Fruit fly (Drosophila melanogaster) whole organism, embryonic: ENCODE results near the gene Pp1-87B.

Source experiments
- Adf1 ChIP-seq: fragments of 200-800 bp; sonication (Bioruptor generic); IDR thresholded peaks from 2 replicates; pipeline ENCODE4 v1.3.6; 2022; ENCODE audit warnings: missing biosample characterization, missing genetic modification characterization
- Aef1 ChIP-seq: fragments of 200-800 bp; sonication (Bioruptor generic); IDR thresholded peaks from 3 replicates; pipeline ENCODE4 v1.3.6; 2022; ENCODE audit warnings: missing biosample characterization, missing genetic modification characterization
- BEAF-32 ChIP-seq: fragments of 200-800 bp; sonication (Bioruptor generic); optimal IDR thresholded peaks from 3 replicates; lab custom pipeline; 2017; ENCODE audit warnings: missing biosample characterization, missing genetic modification characterization, mild to moderate bottlenecking, moderate library complexity, missing genetic modification reagents
- BtbVII ChIP-seq: fragments of 200-800 bp; sonication (Bioruptor generic); optimal IDR thresholded peaks from 3 replicates; lab custom pipeline; 2017; ENCODE audit warnings: missing biosample characterization, mild to moderate bottlenecking, missing genetic modification characterization
- CG10209 ChIP-seq: fragments of 200-800 bp; sonication (Bioruptor generic); optimal IDR thresholded peaks from 3 replicates; lab custom pipeline; 2017; ENCODE audit warnings: missing biosample characterization, mild to moderate bottlenecking, missing genetic modification characterization, missing genetic modification reagents
- CG11560 ChIP-seq: fragments of 200-800 bp; sonication (Bioruptor generic); IDR thresholded peaks from 3 replicates; pipeline ENCODE4 v1.3.6; 2022; ENCODE audit warnings: missing biosample characterization, missing genetic modification characterization
- CG12104 ChIP-seq: fragments of 200-800 bp; sonication (Bioruptor generic); optimal IDR thresholded peaks from 3 replicates; lab custom pipeline; 2016; ENCODE audit warnings: missing biosample characterization, missing genetic modification characterization
- CG12659 ChIP-seq: fragments of 200-800 bp; sonication (Bioruptor generic); optimal IDR thresholded peaks from 3 replicates; lab custom pipeline; 2017; ENCODE audit warnings: mild to moderate bottlenecking, missing biosample characterization, missing genetic modification reagents, missing genetic modification characterization
- CG13424 ChIP-seq: fragments of 200-800 bp; sonication (Bioruptor generic); optimal IDR thresholded peaks from 2 replicates; lab custom pipeline; 2019; ENCODE audit warnings: missing biosample characterization, mild to moderate bottlenecking, missing genetic modification characterization, moderate library complexity
- CG13775 ChIP-seq: fragments of 200-800 bp; sonication (Bioruptor generic); optimal IDR thresholded peaks from 3 replicates; lab custom pipeline; 2017; ENCODE audit warnings: missing biosample characterization, mild to moderate bottlenecking, missing genetic modification characterization
- CG17802 ChIP-seq: fragments of 200-800 bp; sonication (Bioruptor generic); optimal IDR thresholded peaks from 2 replicates; lab custom pipeline; 2018; ENCODE audit warnings: missing biosample characterization, mild to moderate bottlenecking, missing genetic modification characterization, moderate library complexity
- CG2889 ChIP-seq: fragments of 200-800 bp; sonication (Bioruptor generic); IDR thresholded peaks from 3 replicates; pipeline ENCODE4 v1.3.6; 2022; ENCODE audit warnings: missing biosample characterization, missing genetic modification characterization
- CG31388 ChIP-seq: fragments of 200-800 bp; sonication (Bioruptor generic); optimal IDR thresholded peaks from 2 replicates; lab custom pipeline; 2016; ENCODE audit warnings: missing biosample characterization, missing genetic modification characterization
- CG3726 ChIP-seq: fragments of 200-800 bp; sonication (Bioruptor generic); IDR thresholded peaks from 3 replicates; pipeline ENCODE4, ENCODE4 v1.3.6; 2022; ENCODE audit warnings: missing biosample characterization, missing genetic modification characterization
- CG5245 ChIP-seq: fragments of 200-800 bp; sonication (Bioruptor generic); optimal IDR thresholded peaks from 3 replicates; lab custom pipeline; 2016; ENCODE audit warnings: missing biosample characterization, missing genetic modification characterization
- CG7839 ChIP-seq: fragments of 200-800 bp; sonication (Bioruptor generic); optimal IDR thresholded peaks from 3 replicates; lab custom pipeline; 2018; ENCODE audit warnings: missing biosample characterization, mild to moderate bottlenecking, missing genetic modification characterization, moderate library complexity
- CG8281 ChIP-seq: fragments of 200-800 bp; sonication (Bioruptor generic); optimal IDR thresholded peaks from 2 replicates; lab custom pipeline; 2018; ENCODE audit warnings: missing biosample characterization, mild to moderate bottlenecking, missing genetic modification characterization, moderate library complexity
- CG8765 ChIP-seq: fragments of 200-800 bp; sonication (Bioruptor generic); IDR thresholded peaks from 2 replicates; pipeline ENCODE4 v1.3.6; 2022; ENCODE audit warnings: missing biosample characterization, missing genetic modification characterization
- CG8944 ChIP-seq: fragments of 200-800 bp; sonication (Bioruptor generic); optimal IDR thresholded peaks from 3 replicates; lab custom pipeline; 2016; ENCODE audit warnings: missing biosample characterization, missing genetic modification characterization
- CG9437 ChIP-seq: fragments of 200-800 bp; sonication (Bioruptor generic); optimal IDR thresholded peaks from 2 replicates; lab custom pipeline; 2018; ENCODE audit warnings: missing biosample characterization, mild to moderate bottlenecking, missing genetic modification characterization
- CG9727 ChIP-seq: fragments of 200-800 bp; sonication (Bioruptor generic); optimal IDR thresholded peaks from 3 replicates; lab custom pipeline; 2017; ENCODE audit warnings: missing biosample characterization, mild to moderate bottlenecking, missing genetic modification characterization
- CG9817 ChIP-seq: fragments of 200-800 bp; sonication (Bioruptor generic); optimal IDR thresholded peaks from 2 replicates; lab custom pipeline; 2018; ENCODE audit warnings: missing biosample characterization, mild to moderate bottlenecking, missing genetic modification characterization, moderate library complexity
- CG9932 ChIP-seq: fragments of 200-800 bp; sonication (Bioruptor generic); IDR thresholded peaks from 2 replicates; pipeline ENCODE4 v1.3.6; 2022; ENCODE audit warnings: missing biosample characterization, missing genetic modification characterization
- Dip3 ChIP-seq: fragments of 200-800 bp; sonication (Bioruptor generic); optimal IDR thresholded peaks from 3 replicates; lab custom pipeline; 2016; ENCODE audit warnings: missing biosample characterization, missing genetic modification characterization
- Fer1 ChIP-seq: fragments of 200-800 bp; sonication (Bioruptor generic); optimal IDR thresholded peaks from 2 replicates; lab custom pipeline; 2017; ENCODE audit warnings: missing biosample characterization, mild to moderate bottlenecking, missing genetic modification characterization
- HHEX ChIP-seq: fragments of 200-800 bp; sonication (Bioruptor generic); optimal IDR thresholded peaks from 3 replicates; lab custom pipeline; 2017; ENCODE audit warnings: missing biosample characterization, mild to moderate bottlenecking, missing genetic modification characterization, missing genetic modification reagents
- Kr ChIP-seq: fragments of 200-800 bp; sonication (Bioruptor generic); optimal IDR thresholded peaks from 2 replicates; lab custom pipeline; 2017; ENCODE audit warnings: missing biosample characterization, mild to moderate bottlenecking, missing genetic modification characterization
- Med ChIP-seq: fragments of 200-800 bp; sonication (Bioruptor generic); peaks from one replicate; lab custom pipeline; 2016; ENCODE audit warnings: missing biosample characterization, missing genetic modification characterization, mild to moderate bottlenecking, inconsistent platforms, moderate library complexity
- Myb ChIP-seq: fragments of 200-800 bp; sonication (Bioruptor generic); optimal IDR thresholded peaks from 2 replicates; lab custom pipeline; 2016; ENCODE audit warnings: missing biosample characterization, missing genetic modification characterization
- NFAT ChIP-seq: fragments of 200-800 bp; sonication (Bioruptor generic); IDR thresholded peaks from 2 replicates; pipeline ENCODE4 v1.3.6; 2022; ENCODE audit warnings: missing biosample characterization, missing genetic modification characterization
- Vsx1 ChIP-seq: fragments of 200-800 bp; sonication (Bioruptor generic); optimal IDR thresholded peaks from 2 replicates; lab custom pipeline; 2017; ENCODE audit warnings: missing biosample characterization, mild to moderate bottlenecking, missing genetic modification characterization, missing genetic modification reagents
- bab2 ChIP-seq: fragments of 200-800 bp; sonication (Bioruptor generic); optimal IDR thresholded peaks from 2 replicates; lab custom pipeline; 2016; ENCODE audit warnings: missing biosample characterization, missing genetic modification characterization
- cg ChIP-seq: fragments of 200-800 bp; sonication (Bioruptor generic); optimal IDR thresholded peaks from 3 replicates; lab custom pipeline; 2019; ENCODE audit warnings: missing biosample characterization, mild to moderate bottlenecking, missing genetic modification characterization, moderate library complexity
- chinmo ChIP-seq: fragments of 200-800 bp; sonication (Bioruptor generic); IDR thresholded peaks from 4 replicates; pipeline ENCODE4 v1.3.6; 2022; ENCODE audit warnings: missing biosample characterization, missing genetic modification characterization; ENCODE audit not compliant: partially characterized antibody
- eyg ChIP-seq: fragments of 200-800 bp; sonication (Bioruptor generic); optimal IDR thresholded peaks from 3 replicates; lab custom pipeline; 2016; ENCODE audit warnings: missing biosample characterization, missing genetic modification characterization
- hkb ChIP-seq, 2 experiments: fragments of 200-800 bp in 1 of 2; fragments of >200 bp in 1 of 2; sonication (Bioruptor generic) in 1 of 2; IDR thresholded peaks in 1 of 2; optimal IDR thresholded peaks in 1 of 2; 2 replicates each; pipeline versions ENCODE4 v1.3.6 to Lab custom; 2017 to 2022; ENCODE audit warnings: missing biosample characterization in 1 of 2, missing genetic modification characterization in 1 of 2
- insv ChIP-seq, 2 experiments: fragments of 200-800 bp; sonication (Bioruptor generic); optimal IDR thresholded peaks; 3 replicates each; lab custom pipeline; 2016 to 2018; ENCODE audit warnings: missing biosample characterization in 2 of 2, missing genetic modification characterization in 2 of 2
- lilli ChIP-seq: fragments of 200-800 bp; sonication (Bioruptor generic); optimal IDR thresholded peaks from 3 replicates; lab custom pipeline; 2016; ENCODE audit warnings: missing biosample characterization, missing genetic modification characterization
- maf-S ChIP-seq: fragments of 200-800 bp; sonication (Bioruptor generic); optimal IDR thresholded peaks from 2 replicates; lab custom pipeline; 2016; ENCODE audit warnings: missing biosample characterization, missing genetic modification characterization
- nmo ChIP-seq: fragments of 200-800 bp; sonication (Bioruptor generic); optimal IDR thresholded peaks from 2 replicates; lab custom pipeline; 2018; ENCODE audit warnings: missing biosample characterization, mild to moderate bottlenecking, missing genetic modification characterization, moderate library complexity
- pho ChIP-seq: fragments of 200-800 bp; sonication (Bioruptor generic); optimal IDR thresholded peaks from 2 replicates; lab custom pipeline; 2016; ENCODE audit warnings: missing biosample characterization, missing genetic modification characterization
- psq ChIP-seq: fragments of 200-800 bp; sonication (Bioruptor generic); optimal IDR thresholded peaks from 2 replicates; lab custom pipeline; 2017; ENCODE audit warnings: missing biosample characterization, missing genetic modification characterization
- ranshi ChIP-seq: fragments of 200-800 bp; sonication (Bioruptor generic); IDR thresholded peaks from 2 replicates; pipeline ENCODE4 v1.3.6; 2022; ENCODE audit warnings: missing biosample characterization, missing genetic modification characterization
- sc ChIP-seq, 3 experiments: fragments of >200 bp in 2 of 3; fragments of 200-800 bp in 1 of 3; sonication (Bioruptor generic) in 1 of 3; optimal IDR thresholded peaks; 2 replicates in 2 of 3; 3 replicates in 1 of 3; lab custom pipeline; 2017; ENCODE audit warnings: mild to moderate bottlenecking in 1 of 3, missing biosample characterization in 1 of 3, missing genetic modification characterization in 1 of 3, missing genetic modification reagents in 1 of 3
- sr ChIP-seq: fragments of 200-800 bp; sonication (Bioruptor generic); IDR thresholded peaks from 3 replicates; pipeline ENCODE4 v1.3.6; 2022; ENCODE audit warnings: missing biosample characterization, missing genetic modification characterization
- stc ChIP-seq: fragments of 200-800 bp; sonication (Bioruptor generic); IDR thresholded peaks from 2 replicates; pipeline ENCODE4 v1.3.6; 2022; ENCODE audit warnings: missing biosample characterization, missing genetic modification characterization
- tin ChIP-seq: fragments of 200-800 bp; sonication (Bioruptor generic); optimal IDR thresholded peaks from 3 replicates; lab custom pipeline; 2016; ENCODE audit warnings: missing biosample characterization, missing genetic modification characterization
- trem ChIP-seq: fragments of 200-800 bp; optimal IDR thresholded peaks from 3 replicates; lab custom pipeline; 2019; ENCODE audit warnings: missing biosample characterization, mild to moderate bottlenecking, missing genetic modification characterization, moderate library complexity
- trh ChIP-seq: fragments of 200-800 bp; sonication (Bioruptor generic); optimal IDR thresholded peaks from 2 replicates; lab custom pipeline; 2016; ENCODE audit warnings: missing biosample characterization, missing genetic modification characterization
- unpg ChIP-seq: fragments of 200-800 bp; sonication (Bioruptor generic); optimal IDR thresholded peaks from 3 replicates; lab custom pipeline; 2018; ENCODE audit warnings: missing biosample characterization, mild to moderate bottlenecking, missing genetic modification characterization, moderate library complexity

Gene Pp1-87B

dm6 chr3R:12433764-12434163, 8.0 kb upstream of the Pp1-87B start, which contains the start of the genes Aos1 and Srlp (continued):
- TF ChIP-seq sc (optimal IDR thresholded peaks at IDR 0.05; lab: Kevin White, UChicago) (no peak), sc (GFP tag; optimal IDR thresholded peaks at IDR 0.05; lab: Kevin White, UChicago) (peak; percentile 1), CG3726 (GFP tag; lab: Robert Waterston, UW) (no peak), CG12104 (GFP tag; lab: Kevin White, UChicago) (peak; percentile 30), HHEX (GFP tag; lab: Kevin White, UChicago) (peak; percentile 17), NFAT (GFP tag; lab: Robert Waterston, UW) (no peak), lilli (GFP tag; lab: Kevin White, UChicago) (peak; percentile 8), Adf1 (no peak), CG17802 (tag; lab: Kevin White, UChicago) (no peak), CG8281 (tag; lab: Kevin White, UChicago) (no peak), ranshi (GFP tag; lab: Robert Waterston, UW) (no peak), trh (GFP tag; lab: Kevin White, UChicago) (no peak), bab2 (GFP tag; lab: Kevin White, UChicago) (no peak), BtbVII (no peak), CG9727 (GFP tag; lab: Kevin White, UChicago) (peak; percentile 24), CG7839 (tag; lab: Kevin White, UChicago) (no peak), sr (GFP tag; lab: Robert Waterston, UW) (no peak), maf-S (GFP tag; lab: Kevin White, UChicago) (no peak), Aef1 (GFP tag; lab: Robert Waterston, UW) (no peak), CG31388 (GFP tag; lab: Kevin White, UChicago) (no peak), trem (peak; percentile 99), stc (GFP tag; lab: Robert Waterston, UW) (no peak), CG9932 (peak; percentile 69), tin (GFP tag; lab: Kevin White, UChicago) (peak; percentile 47), nmo (peak; percentile 77), insv (GFP tag; optimal IDR thresholded peaks at IDR 0.05; lab: Kevin White, UChicago) (peak in 1 of 2 experiments; percentile 23), Med (GFP tag; lab: Kevin White, UChicago) (peak; percentile 52), BEAF-32 (peak; percentile 61), CG8944 (GFP tag; lab: Kevin White, UChicago) (no peak), CG9437 (GFP tag; lab: Kevin White, UChicago) (peak; percentile 51), CG5245 (GFP tag; lab: Kevin White, UChicago) (peak; percentile 63), cg (GFP tag; lab: Kevin White, UChicago) (no peak), psq (GFP tag; lab: Kevin White, UChicago) (no peak), Dip3 (GFP tag; lab: Kevin White, UChicago) (no peak), Kr (GFP tag; lab: Kevin White, UChicago) (no peak), CG13424 (tag; lab: Kevin White, UChicago) (peak; percentile 73), CG9817 (tag; lab: Kevin White, UChicago) (peak; percentile 69), CG12659 (peak; percentile 81), CG8765 (no peak), CG10209 (peak; percentile 34), eyg (no peak), CG11560 (tag; lab: Robert Waterston, UW) (no peak), unpg (peak; percentile 58), pho (GFP tag; lab: Kevin White, UChicago) (no peak), Fer1 (GFP tag; lab: Kevin White, UChicago) (peak; percentile 65), Myb (GFP tag; lab: Kevin White, UChicago) (no peak), CG13775 (GFP tag; lab: Kevin White, UChicago) (peak; percentile 56), Vsx1 (no peak), chinmo (GFP tag; lab: Robert Waterston, UW) (0 out of 4 replicates have a peak, but pooled peaks have one; percentile 38), CG2889 (GFP tag; lab: Robert Waterston, UW) (no peak), hkb (optimal IDR thresholded peaks at IDR 0.05; lab: Kevin White, UChicago) (no peak), hkb (GFP tag; IDR thresholded peaks at IDR 0.05; lab: Robert Waterston, UW) (no peak)
